Worm (Caenorhabditis elegans) whole organism, L1 larva: ENCODE measurements around the gene cnc-5.

Experiments used
- aly-2 ChIP-seq: fragments of 150-350 bp; optimal IDR thresholded peaks from 2 replicates; lab custom pipeline; 2014; ENCODE audit warnings: missing biosample characterization, missing genetic modification characterization
- blmp-1 ChIP-seq: fragments of 150-350 bp; optimal IDR thresholded peaks from 2 replicates; lab custom pipeline; 2014; ENCODE audit warnings: missing biosample characterization, missing genetic modification characterization
- ztf-11 ChIP-seq, 2 experiments: sonication (generic microtip); optimal IDR thresholded peaks; 2 replicates each; lab custom pipeline; 2016 to 2017; ENCODE audit warnings: missing genetic modification characterization in 2 of 2, missing biosample characterization in 1 of 2, missing compliant biosample characterization in 1 of 2

ce11 chrV:1438832-1439231, 6.3 kb upstream of the cnc-5 start, which contains the start of gene R09B5.11:
- TF ChIP-seq ztf-11 (tag; optimal IDR thresholded peaks at IDR 0.05; lab: Kevin White, UChicago) (no peak), blmp-1 (tag; lab: Kevin White, UChicago) (peak; percentile 7), aly-2 (tag; lab: Kevin White, UChicago) (no peak)
